Fruit fly (Drosophila melanogaster): Measurements from ENCODE around the gene tal-3A.

dm6 chr3R:13855354-13855753, 42.4 kb downstream of the tal-3A start, which contains the start of gene CG14362:
- TF ChIP-seq bab2 (GFP tag; optimal IDR thresholded peaks at IDR 0.05), result no peak
- TF ChIP-seq CG2129 (GFP tag; IDR thresholded peaks at IDR 0.05; ENCODE audit: partially characterized antibody), result no peak
- TF ChIP-seq hb (GFP tag; IDR thresholded peaks at IDR 0.05; ENCODE audit: partially characterized antibody), result no peak
- no peak for TF ChIP-seq CG14965 (GFP tag; optimal IDR thresholded peaks at IDR 0.05; ENCODE audit: borderline replicate concordance)

Measured in whole organism, embryonic.